Fruit fly (Drosophila melanogaster) whole organism, prepupa: Measurements from ENCODE around the gene mub.

Source experiments
- Blimp-1 ChIP-seq: fragments of 200-800 bp; sonication (Bioruptor generic); optimal IDR thresholded peaks from 3 replicates; lab custom pipeline; 2017; ENCODE audit warnings: missing biosample characterization, missing genetic modification characterization, mild to moderate bottlenecking, moderate library complexity, missing genetic modification reagents
- CG11762 ChIP-seq: fragments of 200-800 bp; sonication (Bioruptor generic); optimal IDR thresholded peaks from 3 replicates; lab custom pipeline; 2016; ENCODE audit warnings: missing biosample characterization, missing genetic modification characterization; ENCODE audit not compliant: insufficient read depth
- CG31627 ChIP-seq: fragments of 200-800 bp; sonication (Bioruptor generic); optimal IDR thresholded peaks from 3 replicates; lab custom pipeline; 2016; ENCODE audit warnings: missing biosample characterization, missing genetic modification characterization
- CG32006 ChIP-seq: fragments of 200-800 bp; sonication (Bioruptor generic); optimal IDR thresholded peaks from 3 replicates; lab custom pipeline; 2017; ENCODE audit warnings: missing biosample characterization, mild to moderate bottlenecking, missing genetic modification characterization
- CG4318 ChIP-seq: fragments of 200-800 bp; sonication (Bioruptor generic); optimal IDR thresholded peaks from 3 replicates; lab custom pipeline; 2017; ENCODE audit warnings: missing biosample characterization, mild to moderate bottlenecking, missing genetic modification characterization
- Eip93F ChIP-seq: fragments of 200-800 bp; sonication (Bioruptor generic); optimal IDR thresholded peaks from 2 replicates; lab custom pipeline; 2016; ENCODE audit warnings: missing biosample characterization, mild to moderate bottlenecking, missing genetic modification characterization
- Ets21C ChIP-seq: fragments of 200-800 bp; sonication (Bioruptor generic); optimal IDR thresholded peaks from 3 replicates; lab custom pipeline; 2016; ENCODE audit warnings: missing biosample characterization, missing genetic modification characterization
- Gug ChIP-seq: fragments of 200-800 bp; sonication (Bioruptor generic); IDR thresholded peaks from 2 replicates; pipeline ENCODE4 v1.3.6; 2022; ENCODE audit warnings: missing biosample characterization, missing genetic modification characterization
- Hr38 ChIP-seq: sonication (Bioruptor generic); optimal IDR thresholded peaks from 2 replicates; lab custom pipeline; 2016; ENCODE audit warnings: missing biosample characterization, missing genetic modification characterization
- Sox102F ChIP-seq: fragments of 200-800 bp; sonication (Bioruptor generic); optimal IDR thresholded peaks from 2 replicates; lab custom pipeline; 2016; ENCODE audit warnings: missing biosample characterization, mild to moderate bottlenecking, missing genetic modification characterization
- acj6 ChIP-seq: fragments of 200-800 bp; sonication (Bioruptor generic); optimal IDR thresholded peaks from 3 replicates; lab custom pipeline; 2016; ENCODE audit warnings: missing biosample characterization, missing genetic modification characterization
- dac ChIP-seq: fragments of 200-800 bp; sonication (Bioruptor generic); optimal IDR thresholded peaks from 2 replicates; lab custom pipeline; 2017; ENCODE audit warnings: missing biosample characterization, mild to moderate bottlenecking, missing genetic modification characterization
- fd85E ChIP-seq: fragments of 200-800 bp; sonication (Bioruptor generic); optimal IDR thresholded peaks from 3 replicates; lab custom pipeline; 2016; ENCODE audit warnings: missing biosample characterization, missing genetic modification characterization
- pdm3 ChIP-seq: fragments of 200-800 bp; sonication (Bioruptor generic); optimal IDR thresholded peaks from 3 replicates; lab custom pipeline; 2016; ENCODE audit warnings: missing biosample characterization, missing genetic modification characterization

dm6 chr3L:21827130-21827529 lies 17.5 kb upstream of the mub start:
- TF ChIP-seq pdm3 (GFP tag; lab: Kevin White, UChicago) = no peak
- no peak for TF ChIP-seq Hr38 (GFP tag; lab: Kevin White, UChicago)
- TF ChIP-seq Blimp-1 = no peak
- no peak for TF ChIP-seq CG32006 (GFP tag; lab: Kevin White, UChicago)
- TF ChIP-seq Sox102F (GFP tag; lab: Kevin White, UChicago) = no peak
- no peak for TF ChIP-seq CG4318 (GFP tag; lab: Kevin White, UChicago)
- no peak for TF ChIP-seq Ets21C (GFP tag; lab: Kevin White, UChicago)
- no peak for TF ChIP-seq Gug (GFP tag; lab: Robert Waterston, UW)
- no peak for TF ChIP-seq fd85E (GFP tag; lab: Kevin White, UChicago)
- TF ChIP-seq Eip93F = no peak
- no peak for TF ChIP-seq CG31627 (GFP tag; lab: Kevin White, UChicago)
- TF ChIP-seq dac (GFP tag; lab: Kevin White, UChicago) = no peak
- TF ChIP-seq CG11762 = no peak
- TF ChIP-seq acj6 = no peak
